Worm (Caenorhabditis elegans): ENCODE data around the gene rps-9.

DNA sequence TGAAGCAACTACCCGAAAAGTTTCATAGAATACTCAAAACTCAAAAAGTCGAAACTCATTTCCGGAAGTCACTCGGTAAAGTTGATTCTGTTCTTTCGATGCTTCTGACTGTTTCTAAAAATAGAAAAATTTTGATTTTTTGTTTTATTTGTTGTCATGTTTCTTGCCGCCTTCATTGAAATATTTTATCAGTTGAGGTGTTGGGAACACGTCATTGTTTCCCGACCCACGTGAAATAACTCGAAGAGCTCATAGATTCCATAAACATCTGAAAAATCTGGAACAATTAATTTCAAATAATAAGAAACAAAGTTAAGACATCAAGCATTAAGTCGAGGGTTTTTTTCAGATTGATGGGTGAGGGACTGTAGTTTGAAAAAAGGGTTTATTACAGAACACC is 28.8 kb upstream of the rps-9 start:
- TF ChIP-seq ama-1 (optimal IDR thresholded peaks at IDR 0.05): no peak
- TF ChIP-seq flt-1 (GFP tag; IDR thresholded peaks at IDR 0.05): no peak
- no peak for TF ChIP-seq B0310.2 (tag; optimal IDR thresholded peaks at IDR 0.05)
- TF ChIP-seq tra-4 (tag; optimal IDR thresholded peaks at IDR 0.05): no peak
- no peak for TF ChIP-seq ceh-13 (GFP tag; optimal IDR thresholded peaks at IDR 0.05)
- no peak for TF ChIP-seq scrt-1 (GFP tag; IDR thresholded peaks at IDR 0.05)
- TF ChIP-seq aly-1 (tag; optimal IDR thresholded peaks at IDR 0.05): no peak
